Worm (Caenorhabditis elegans) whole organism, L1 larva: ENCODE data around the gene mks-5.

Experiments
- alr-1 ChIP-seq: fragments of 200-800 bp; sonication (Bioruptor generic); optimal IDR thresholded peaks from 2 replicates; lab custom pipeline; 2018; ENCODE audit warnings: borderline replicate concordance, mild to moderate bottlenecking, missing genetic modification characterization, missing compliant biosample characterization
- ama-1 ChIP-seq: fragments of 150-350 bp; optimal IDR thresholded peaks from 2 replicates; lab custom pipeline; 2014
- hlh-4 ChIP-seq: sonication (generic microtip); optimal IDR thresholded peaks from 2 replicates; lab custom pipeline; 2016; ENCODE audit warnings: mild to moderate bottlenecking, missing genetic modification characterization, missing compliant biosample characterization
- irx-1 ChIP-seq: sonication (generic microtip); optimal IDR thresholded peaks from 2 replicates; lab custom pipeline; 2016; ENCODE audit warnings: missing genetic modification characterization, missing compliant biosample characterization
- lin-15B ChIP-seq: fragments of 150-350 bp; sonication (generic microtip); optimal IDR thresholded peaks from 3 replicates; lab custom pipeline; 2014; ENCODE audit warnings: missing biosample characterization, missing genetic modification characterization
- nhr-11 ChIP-seq: fragments of 150-350 bp; optimal IDR thresholded peaks from 2 replicates; lab custom pipeline; 2014; ENCODE audit warnings: missing biosample characterization, missing genetic modification characterization
- nhr-12 ChIP-seq: sonication (generic microtip); optimal IDR thresholded peaks from 2 replicates; lab custom pipeline; 2017; ENCODE audit warnings: missing biosample characterization, missing genetic modification characterization
- nhr-19 ChIP-seq: fragments of 200-800 bp; sonication (Bioruptor generic); conservative IDR thresholded peaks from 2 replicates; pipeline ENCODE4 v1.3.6; 2022; ENCODE audit warnings: missing genetic modification characterization, missing compliant biosample characterization
- nhr-77 ChIP-seq: fragments of 150-350 bp; optimal IDR thresholded peaks from 2 replicates; lab custom pipeline; 2014; ENCODE audit warnings: missing biosample characterization, missing genetic modification characterization
- nhr-90 ChIP-seq: sonication (generic microtip); optimal IDR thresholded peaks from 2 replicates; lab custom pipeline; 2016; ENCODE audit warnings: mild to moderate bottlenecking, missing genetic modification characterization, missing compliant biosample characterization; ENCODE audit not compliant: poor library complexity

ce11 chrII:10696060-10696459, 24.0 kb upstream of the mks-5 start:
- TF ChIP-seq lin-15B (tag; lab: Kevin White, UChicago) (no peak), nhr-12 (tag; lab: Kevin White, UChicago) (no peak), alr-1 (tag; lab: Kevin White, UChicago) (no peak), nhr-90 (tag; lab: Kevin White, UChicago) (no peak), ama-1 (lab: Kevin White, UChicago) (no peak), hlh-4 (no peak), nhr-77 (tag; lab: Kevin White, UChicago) (no peak), nhr-11 (tag; lab: Kevin White, UChicago) (no peak), irx-1 (tag; lab: Kevin White, UChicago) (no peak), nhr-19 (GFP tag; lab: Robert Waterston, UW) (no peak)
